Fruit fly (Drosophila melanogaster) whole organism: Measurements from ENCODE around the gene CG13114.

Experiments
- CG8478 ChIP-seq: fragments of >200 bp; optimal IDR thresholded peaks from 2 replicates; lab custom pipeline; 2018; ENCODE audit warnings: inconsistent platforms
- Dll ChIP-seq: fragments of >200 bp; optimal IDR thresholded peaks from 2 replicates; lab custom pipeline; 2017
- EcR ChIP-seq, 2 experiments: fragments of >200 bp; optimal IDR thresholded peaks; 2 replicates each; lab custom pipeline; 2017; ENCODE audit warnings: missing biosample characterization in 2 of 2, missing genetic modification characterization in 2 of 2, missing genetic modification reagents in 2 of 2
- pan ChIP-seq: fragments of >200 bp; optimal IDR thresholded peaks from 2 replicates; lab custom pipeline; 2017
- psq ChIP-seq: fragments of >200 bp; optimal IDR thresholded peaks from 2 replicates; lab custom pipeline; 2017
- usp ChIP-seq: fragments of >200 bp; optimal IDR thresholded peaks from 2 replicates; lab custom pipeline; 2017; ENCODE audit warnings: missing biosample characterization, missing genetic modification characterization, mixed read lengths

dm6 chr2L:9524915-9525314 lies 20.7 kb upstream of the CG13114 start:
- TF ChIP-seq CG8478 (lab: Kevin White, UChicago) (no peak), psq (lab: Kevin White, UChicago) (no peak), usp (GFP tag; lab: Kevin White, UChicago) (no peak), EcR (GFP tag; optimal IDR thresholded peaks at IDR 0.05; lab: Kevin White, UChicago) (no peak), pan (no peak), Dll (lab: Kevin White, UChicago) (no peak)
